Fruit fly (Drosophila melanogaster) whole organism, embryonic: ENCODE results near the gene CG43638.

Source experiments
- Abd-B ChIP-seq: fragments of 200-800 bp; sonication (Bioruptor generic); optimal IDR thresholded peaks from 2 replicates; lab custom pipeline; 2018; ENCODE audit warnings: missing biosample characterization, mild to moderate bottlenecking, missing genetic modification characterization, moderate library complexity
- Atf6 ChIP-seq: fragments of 200-800 bp; sonication (Bioruptor generic); IDR thresholded peaks from 2 replicates; pipeline ENCODE4 v1.3.6; 2022; ENCODE audit warnings: missing biosample characterization, missing genetic modification characterization
- Awh ChIP-seq: fragments of 200-800 bp; sonication (Bioruptor generic); IDR thresholded peaks from 2 replicates; pipeline ENCODE4, ENCODE4 v1.3.6; 2022; ENCODE audit warnings: missing biosample characterization, missing genetic modification characterization
- Blimp-1 ChIP-seq: fragments of 200-800 bp; sonication (Bioruptor generic); optimal IDR thresholded peaks from 3 replicates; lab custom pipeline; 2018; ENCODE audit warnings: missing biosample characterization, missing genetic modification characterization, mild to moderate bottlenecking, moderate library complexity, missing genetic modification reagents
- CG10654 ChIP-seq: fragments of 200-800 bp; sonication (Bioruptor generic); optimal IDR thresholded peaks from 2 replicates; lab custom pipeline; 2016; ENCODE audit warnings: missing biosample characterization, missing genetic modification characterization
- CG11247 ChIP-seq: fragments of 200-800 bp; sonication (Bioruptor generic); IDR thresholded peaks from 2 replicates; pipeline ENCODE4 v1.3.6; 2022; ENCODE audit warnings: missing biosample characterization, missing genetic modification characterization
- CG11695 ChIP-seq: fragments of 200-800 bp; sonication (Bioruptor generic); IDR thresholded peaks from 3 replicates; pipeline ENCODE4 v1.3.6; 2022; ENCODE audit warnings: missing biosample characterization, missing genetic modification characterization
- CG12071 ChIP-seq: fragments of 200-800 bp; sonication (Bioruptor generic); optimal IDR thresholded peaks from 3 replicates; lab custom pipeline; 2018; ENCODE audit warnings: missing biosample characterization, mild to moderate bottlenecking, missing genetic modification characterization
- CG12744 ChIP-seq: fragments of 200-800 bp; sonication (Bioruptor generic); optimal IDR thresholded peaks from 2 replicates; lab custom pipeline; 2016; ENCODE audit warnings: missing biosample characterization, missing genetic modification characterization
- CG13123 ChIP-seq: fragments of 200-800 bp; sonication (Bioruptor generic); optimal IDR thresholded peaks from 2 replicates; lab custom pipeline; 2016; ENCODE audit warnings: missing biosample characterization, missing genetic modification characterization
- CG15269 ChIP-seq: fragments of 200-800 bp; sonication (Bioruptor generic); optimal IDR thresholded peaks from 2 replicates; lab custom pipeline; 2018; ENCODE audit warnings: missing biosample characterization, mild to moderate bottlenecking, missing genetic modification characterization, moderate library complexity
- CG15601 ChIP-seq: fragments of 200-800 bp; sonication (Bioruptor generic); optimal IDR thresholded peaks from 3 replicates; lab custom pipeline; 2019; ENCODE audit warnings: missing biosample characterization, mild to moderate bottlenecking, missing genetic modification characterization, moderate library complexity
- CG17186 ChIP-seq: fragments of 200-800 bp; sonication (Bioruptor generic); optimal IDR thresholded peaks from 3 replicates; lab custom pipeline; 2017; ENCODE audit warnings: missing biosample characterization, missing genetic modification reagents, missing genetic modification characterization
- CG18476 ChIP-seq: fragments of 200-800 bp; sonication (Bioruptor generic); optimal IDR thresholded peaks from 2 replicates; lab custom pipeline; 2016; ENCODE audit warnings: missing biosample characterization, mild to moderate bottlenecking, missing genetic modification characterization
- CG2120 ChIP-seq: fragments of 200-800 bp; sonication (Bioruptor generic); optimal IDR thresholded peaks from 3 replicates; lab custom pipeline; 2016; ENCODE audit warnings: missing biosample characterization, missing genetic modification characterization
- CG2712 ChIP-seq: fragments of 200-800 bp; optimal IDR thresholded peaks from 3 replicates; lab custom pipeline; 2019; ENCODE audit warnings: missing biosample characterization, mild to moderate bottlenecking, missing genetic modification characterization, moderate library complexity
- CG3281 ChIP-seq: fragments of 200-800 bp; sonication (Bioruptor generic); optimal IDR thresholded peaks from 3 replicates; lab custom pipeline; 2017; ENCODE audit warnings: missing biosample characterization, mild to moderate bottlenecking, missing genetic modification characterization
- CG34224 ChIP-seq: fragments of 200-800 bp; sonication (Bioruptor generic); IDR thresholded peaks from 3 replicates; pipeline ENCODE4 v1.3.6; 2022; ENCODE audit warnings: missing biosample characterization, missing genetic modification characterization; ENCODE audit not compliant: partially characterized antibody
- CG4404 ChIP-seq: fragments of 200-800 bp; sonication (Bioruptor generic); IDR thresholded peaks from 2 replicates; pipeline ENCODE4 v1.3.6; 2022; ENCODE audit warnings: missing biosample characterization, missing genetic modification characterization
- CG4730 ChIP-seq: fragments of 200-800 bp; sonication (Bioruptor generic); IDR thresholded peaks from 2 replicates; pipeline ENCODE4 v1.3.6; 2022; ENCODE audit warnings: missing biosample characterization, missing genetic modification characterization
- CG8089 ChIP-seq: fragments of 200-800 bp; sonication (Bioruptor generic); optimal IDR thresholded peaks from 3 replicates; lab custom pipeline; 2016; ENCODE audit warnings: missing biosample characterization, missing genetic modification characterization
- CG9727 ChIP-seq: fragments of 200-800 bp; sonication (Bioruptor generic); optimal IDR thresholded peaks from 3 replicates; lab custom pipeline; 2017; ENCODE audit warnings: missing biosample characterization, mild to moderate bottlenecking, missing genetic modification characterization
- CHES-1-like ChIP-seq: fragments of 200-800 bp; sonication (Bioruptor generic); optimal IDR thresholded peaks from 2 replicates; lab custom pipeline; 2016; ENCODE audit warnings: missing biosample characterization, missing genetic modification characterization
- E2f2 ChIP-seq: fragments of 200-800 bp; sonication (Bioruptor generic); IDR thresholded peaks from 2 replicates; pipeline ENCODE4 v1.3.6; 2022; ENCODE audit warnings: missing biosample characterization, missing genetic modification characterization
- Eip74EF ChIP-seq, 2 experiments: fragments of 200-800 bp in 1 of 2; fragments of >200 bp in 1 of 2; sonication (Bioruptor generic) in 1 of 2; optimal IDR thresholded peaks; 2 replicates each; lab custom pipeline; 2017 to 2019; ENCODE audit warnings: missing biosample characterization in 2 of 2, missing genetic modification characterization in 2 of 2, mild to moderate bottlenecking in 1 of 2, moderate library complexity in 1 of 2
- Hr78 ChIP-seq, 2 experiments: fragments of 200-800 bp in 1 of 2; fragments of >200 bp in 1 of 2; sonication (Bioruptor generic) in 1 of 2; optimal IDR thresholded peaks; 2 replicates each; lab custom pipeline; 2017 to 2019; ENCODE audit warnings: missing biosample characterization in 2 of 2, missing genetic modification characterization in 2 of 2, mild to moderate bottlenecking in 1 of 2, moderate library complexity in 1 of 2
- Hsf ChIP-seq: fragments of 200-800 bp; sonication (Bioruptor generic); optimal IDR thresholded peaks from 3 replicates; lab custom pipeline; 2016; ENCODE audit warnings: missing biosample characterization, missing genetic modification characterization
- MESR4 ChIP-seq: fragments of 200-800 bp; sonication (Bioruptor generic); optimal IDR thresholded peaks from 2 replicates; lab custom pipeline; 2018; ENCODE audit warnings: missing biosample characterization, mild to moderate bottlenecking, missing genetic modification characterization, moderate library complexity
- Med ChIP-seq: fragments of 200-800 bp; sonication (Bioruptor generic); peaks from one replicate; lab custom pipeline; 2016; ENCODE audit warnings: missing biosample characterization, missing genetic modification characterization, mild to moderate bottlenecking, inconsistent platforms, moderate library complexity
- Usf ChIP-seq: fragments of 200-800 bp; sonication (Bioruptor generic); optimal IDR thresholded peaks from 2 replicates; lab custom pipeline; 2017; ENCODE audit warnings: missing genotype, missing biosample characterization, missing genetic modification characterization
- Xbp1 ChIP-seq: fragments of 200-800 bp; sonication (Bioruptor generic); optimal IDR thresholded peaks from 3 replicates; lab custom pipeline; 2016; ENCODE audit warnings: missing biosample characterization, mild to moderate bottlenecking, missing genetic modification characterization
- ac ChIP-seq: fragments of 200-800 bp; sonication (Bioruptor generic); optimal IDR thresholded peaks from 3 replicates; lab custom pipeline; 2017; ENCODE audit warnings: missing biosample characterization, mild to moderate bottlenecking, missing genetic modification characterization
- chinmo ChIP-seq: fragments of 200-800 bp; sonication (Bioruptor generic); IDR thresholded peaks from 4 replicates; pipeline ENCODE4 v1.3.6; 2022; ENCODE audit warnings: missing biosample characterization, missing genetic modification characterization; ENCODE audit not compliant: partially characterized antibody
- da ChIP-seq: fragments of 200-800 bp; sonication (Bioruptor generic); optimal IDR thresholded peaks from 2 replicates; lab custom pipeline; 2016; ENCODE audit warnings: missing biosample characterization, missing genetic modification characterization
- gcm ChIP-seq: fragments of 200-800 bp; sonication (Bioruptor generic); optimal IDR thresholded peaks from 2 replicates; lab custom pipeline; 2019; ENCODE audit warnings: missing biosample characterization, mild to moderate bottlenecking, missing genetic modification characterization, moderate library complexity
- kah ChIP-seq: fragments of 200-800 bp; sonication (Bioruptor generic); optimal IDR thresholded peaks from 2 replicates; lab custom pipeline; 2018; ENCODE audit warnings: missing biosample characterization, mild to moderate bottlenecking, missing genetic modification characterization
- ken ChIP-seq: fragments of 200-800 bp; sonication (Bioruptor generic); IDR thresholded peaks from 3 replicates; pipeline ENCODE4 v1.3.6; 2022; ENCODE audit warnings: missing biosample characterization, missing genetic modification characterization
- kni ChIP-seq: fragments of 200-800 bp; sonication (Bioruptor generic); optimal IDR thresholded peaks from 3 replicates; lab custom pipeline; 2017; ENCODE audit warnings: mild to moderate bottlenecking, missing biosample characterization, missing genetic modification reagents, missing genetic modification characterization
- knrl ChIP-seq: fragments of 200-800 bp; sonication (Bioruptor generic); IDR thresholded peaks from 3 replicates; pipeline ENCODE4 v1.3.6; 2022; ENCODE audit warnings: missing biosample characterization, missing genetic modification characterization; ENCODE audit not compliant: partially characterized antibody
- lmd ChIP-seq: fragments of 200-800 bp; sonication (Bioruptor generic); IDR thresholded peaks from 2 replicates; pipeline ENCODE4 v1.3.6; 2022; ENCODE audit warnings: missing biosample characterization, missing genetic modification characterization
- oc ChIP-seq: fragments of 200-800 bp; sonication (Bioruptor generic); optimal IDR thresholded peaks from 2 replicates; lab custom pipeline; 2018; ENCODE audit warnings: missing biosample characterization, mild to moderate bottlenecking, missing genetic modification characterization, moderate library complexity
- pan ChIP-seq, 4 experiments: fragments of >200 bp in 3 of 4; fragments of 200-800 bp in 1 of 4; sonication (Bioruptor generic) in 1 of 4; optimal IDR thresholded peaks in 3 of 4; IDR thresholded peaks in 1 of 4; 2 replicates each; pipeline versions ENCODE4 v1.3.6 to Lab custom; 2017 to 2022; ENCODE audit warnings: missing biosample characterization in 2 of 4, missing genetic modification characterization in 2 of 4, mixed read lengths in 1 of 4
- pb ChIP-seq: fragments of 200-800 bp; sonication (Bioruptor generic); optimal IDR thresholded peaks from 3 replicates; lab custom pipeline; 2016; ENCODE audit warnings: missing biosample characterization, missing genetic modification characterization
- peb ChIP-seq: fragments of 200-800 bp; sonication (Bioruptor generic); IDR thresholded peaks from 2 replicates; pipeline ENCODE4 v1.3.6; 2022; ENCODE audit warnings: missing biosample characterization, missing genetic modification characterization
- sc ChIP-seq, 3 experiments: fragments of >200 bp in 2 of 3; fragments of 200-800 bp in 1 of 3; sonication (Bioruptor generic) in 1 of 3; optimal IDR thresholded peaks; 2 replicates in 2 of 3; 3 replicates in 1 of 3; lab custom pipeline; 2017; ENCODE audit warnings: mild to moderate bottlenecking in 1 of 3, missing biosample characterization in 1 of 3, missing genetic modification characterization in 1 of 3, missing genetic modification reagents in 1 of 3
- tap ChIP-seq: fragments of 200-800 bp; optimal IDR thresholded peaks from 3 replicates; lab custom pipeline; 2019; ENCODE audit warnings: missing biosample characterization, mild to moderate bottlenecking, missing genetic modification characterization, moderate library complexity
- ttk ChIP-seq: fragments of 200-800 bp; sonication (Bioruptor generic); IDR thresholded peaks from 2 replicates; pipeline ENCODE4 v2.1.2; 2022; ENCODE audit warnings: missing biosample characterization, missing genetic modification characterization
- tup ChIP-seq: fragments of 200-800 bp; sonication (Bioruptor generic); optimal IDR thresholded peaks from 2 replicates; lab custom pipeline; 2016; ENCODE audit warnings: missing biosample characterization, mild to moderate bottlenecking, missing genetic modification characterization, moderate library complexity
- wor ChIP-seq: fragments of 200-800 bp; sonication (Bioruptor generic); IDR thresholded peaks from 2 replicates; pipeline ENCODE4 v1.3.6; 2022; ENCODE audit warnings: missing biosample characterization, missing genetic modification characterization

Gene CG43638

DNA sequence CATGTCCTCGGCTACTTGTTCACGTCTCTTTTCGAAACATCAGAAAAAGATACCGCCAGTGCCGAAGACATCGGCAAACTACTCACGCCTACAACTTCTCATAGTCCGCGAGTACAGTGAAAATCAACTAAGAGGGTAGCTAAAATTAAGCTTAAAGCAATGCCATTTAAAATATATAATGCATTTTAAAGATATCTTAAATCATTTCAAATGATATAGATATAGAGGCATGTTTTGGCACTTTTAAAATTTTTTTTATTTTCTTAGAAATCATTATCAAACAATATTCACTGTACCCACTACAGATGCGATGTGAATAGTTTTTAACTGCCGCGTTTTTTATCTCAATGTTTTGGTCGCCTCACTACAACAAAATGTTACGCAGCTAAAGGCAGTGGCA is 6.2 kb downstream of the CG43638 start (continued):
- TF ChIP-seq CG9727 (GFP tag; lab: Kevin White, UChicago) = peak; percentile 38
- peak; percentile 26; the same call in 1 of the 2 replicates for TF ChIP-seq CG4730 (GFP tag; lab: Robert Waterston, UW)
- no peak for TF ChIP-seq CG11247 (GFP tag; lab: Robert Waterston, UW)
- no peak for TF ChIP-seq wor (GFP tag; lab: Robert Waterston, UW)
- no peak for TF ChIP-seq da (GFP tag; lab: Kevin White, UChicago)
- no peak for TF ChIP-seq MESR4 (GFP tag; lab: Kevin White, UChicago)
- peak; percentile 49 for TF ChIP-seq CG2712 (tag; lab: Kevin White, UChicago)
- no peak for TF ChIP-seq kni (GFP tag; lab: Kevin White, UChicago)
- no peak for TF ChIP-seq peb
- TF ChIP-seq CG11695 = 0 out of 3 replicates have a peak, but pooled peaks have one; percentile 33
- TF ChIP-seq chinmo = no peak
- TF ChIP-seq tap (tag; lab: Kevin White, UChicago) = peak; percentile 54
- TF ChIP-seq Eip74EF (GFP tag; optimal IDR thresholded peaks at IDR 0.05; lab: Kevin White, UChicago) = no peak
- no peak for TF ChIP-seq ac (GFP tag; lab: Kevin White, UChicago)
- TF ChIP-seq CG15269 (tag; lab: Kevin White, UChicago) = peak; percentile 43
- no peak for TF ChIP-seq CG12744 (GFP tag; lab: Kevin White, UChicago)
- TF ChIP-seq sc (optimal IDR thresholded peaks at IDR 0.05; lab: Kevin White, UChicago) = no peak
- TF ChIP-seq sc (GFP tag; optimal IDR thresholded peaks at IDR 0.05; lab: Kevin White, UChicago) = no peak
- peak; percentile 25 for TF ChIP-seq CG3281 (GFP tag; lab: Kevin White, UChicago)
- TF ChIP-seq knrl (GFP tag; lab: Robert Waterston, UW) = no peak
- no peak for TF ChIP-seq CG4404 (GFP tag; lab: Robert Waterston, UW)

DNA sequence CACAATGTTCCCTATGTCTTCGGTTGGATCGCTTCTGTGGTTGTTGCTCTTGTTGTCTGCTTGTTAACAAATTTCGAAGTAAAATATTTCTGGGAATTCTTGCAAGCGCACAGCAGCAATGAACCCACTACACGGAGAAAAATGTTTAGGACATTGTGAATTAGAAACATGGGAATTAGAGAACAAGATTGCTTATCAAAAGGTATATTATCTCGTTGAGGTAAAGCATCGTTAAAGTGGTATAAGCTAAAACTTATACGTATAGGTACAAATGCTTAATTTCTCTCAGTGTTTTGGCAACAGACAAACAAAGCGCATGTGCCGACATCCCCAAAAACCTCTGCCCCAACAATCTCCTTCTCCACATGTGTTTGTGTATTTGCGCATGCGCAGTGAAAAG is 9.3 kb downstream of the CG43638 start:
- TF ChIP-seq CG18476 (GFP tag; lab: Kevin White, UChicago) = peak; percentile 27
- TF ChIP-seq CG8089 = peak; percentile 30
- TF ChIP-seq CHES-1-like (GFP tag; lab: Kevin White, UChicago) = no peak
- TF ChIP-seq kah (GFP tag; lab: Kevin White, UChicago) = peak; percentile 4
- TF ChIP-seq lmd = peak; percentile 44
- peak; percentile 36; the same call in 1 of the 3 replicates for TF ChIP-seq ken (GFP tag; lab: Robert Waterston, UW)
- TF ChIP-seq Hr78 (GFP tag; optimal IDR thresholded peaks at IDR 0.05; lab: Kevin White, UChicago) = peak in 1 of 2 experiments; percentile 24
- peak; percentile 9 for TF ChIP-seq Xbp1 (GFP tag; lab: Kevin White, UChicago)
- no peak for TF ChIP-seq CG2120
- TF ChIP-seq Blimp-1 (GFP tag; lab: Kevin White, UChicago) = peak; percentile 66
- TF ChIP-seq CG34224 (GFP tag; lab: Robert Waterston, UW) = no peak
- no peak; the same call in 1 of the 2 replicates for TF ChIP-seq E2f2 (GFP tag; lab: Robert Waterston, UW)
- peak; percentile 22 for TF ChIP-seq CG15601 (tag; lab: Kevin White, UChicago)
- TF ChIP-seq Hsf (GFP tag; lab: Kevin White, UChicago) = peak; percentile 26
- no peak for TF ChIP-seq CG12071 (GFP tag; lab: Kevin White, UChicago)
- TF ChIP-seq Med (GFP tag; lab: Kevin White, UChicago) = peak; percentile 86
- peak; percentile 35 for TF ChIP-seq gcm
- TF ChIP-seq pb (GFP tag; lab: Kevin White, UChicago) = peak; percentile 53
- peak; percentile 36 for TF ChIP-seq ttk (GFP tag; lab: Robert Waterston, UW)
- TF ChIP-seq tup (GFP tag; lab: Kevin White, UChicago) = no peak
- TF ChIP-seq CG10654 (GFP tag; lab: Kevin White, UChicago) = peak; percentile 22
- TF ChIP-seq oc (tag; lab: Kevin White, UChicago) = no peak
- no peak for TF ChIP-seq Usf (GFP tag; lab: Kevin White, UChicago)
- TF ChIP-seq CG13123 = no peak
- TF ChIP-seq Awh (GFP tag; lab: Robert Waterston, UW) = no peak
- TF ChIP-seq CG17186 (GFP tag; lab: Kevin White, UChicago) = no peak
- TF ChIP-seq Abd-B (GFP tag; lab: Kevin White, UChicago) = peak; percentile 22
- no peak for TF ChIP-seq Atf6 (GFP tag; lab: Robert Waterston, UW)
- no peak for TF ChIP-seq pan (optimal IDR thresholded peaks at IDR 0.05; lab: Kevin White, UChicago)
- TF ChIP-seq pan (GFP tag; optimal IDR thresholded peaks at IDR 0.05 in 1 of 2, IDR thresholded peaks at IDR 0.05 in 1 of 2) = peak in 1 of 2 experiments; percentile 41
